Fruit fly (Drosophila melanogaster): Measurements from ENCODE around the gene deltaCOP.
A peak's percentile ranks its signal among the peaks of the same experiment; 100 is the strongest.

DNA sequence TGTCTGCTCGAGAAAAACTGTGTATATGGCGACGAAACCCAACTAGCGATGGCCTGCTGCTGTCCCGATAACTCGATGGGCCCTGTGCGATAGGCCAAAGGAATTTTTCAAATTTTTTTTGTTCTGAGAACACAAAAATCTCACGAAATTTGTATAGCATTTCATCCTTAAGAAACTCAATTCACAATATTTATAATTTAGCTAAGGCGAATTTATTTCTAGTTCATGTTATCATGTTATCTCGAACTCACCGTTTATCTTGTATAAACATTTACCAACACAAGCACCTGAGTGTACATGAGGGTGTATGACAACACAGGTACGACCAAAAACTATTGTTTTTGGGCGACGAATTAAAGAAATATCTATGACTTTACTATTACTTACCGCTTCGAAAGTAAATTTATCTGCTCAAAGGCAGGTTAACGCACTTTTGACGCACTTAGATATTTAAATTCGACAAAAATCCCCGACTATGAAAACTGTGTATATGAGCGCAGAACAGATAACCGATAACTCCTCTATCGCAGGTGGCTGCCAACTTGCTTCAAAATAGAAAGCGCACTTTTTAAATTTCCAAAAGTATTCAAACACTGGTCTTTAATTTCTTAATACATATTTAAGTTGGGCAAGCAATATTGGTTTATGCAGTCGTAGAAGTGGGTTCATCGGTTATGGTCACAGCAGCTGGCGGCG is 38.7 kb upstream of the deltaCOP start, which contains the start of gene arm:
- TF ChIP-seq Snoo (tag; optimal IDR thresholded peaks at IDR 0.05) = no peak
- no peak for TF ChIP-seq gl (tag; optimal IDR thresholded peaks at IDR 0.05)
- no peak for TF ChIP-seq Pif1B (GFP tag; optimal IDR thresholded peaks at IDR 0.05)
- peak; percentile 12 for TF ChIP-seq CG8159 (tag; optimal IDR thresholded peaks at IDR 0.05)
- TF ChIP-seq CG13204 (GFP tag; optimal IDR thresholded peaks at IDR 0.05) = no peak
- TF ChIP-seq EcR (GFP tag; optimal IDR thresholded peaks at IDR 0.05) = no peak
